Worm (Caenorhabditis elegans): ENCODE results near the gene F56D6.6.

DNA sequence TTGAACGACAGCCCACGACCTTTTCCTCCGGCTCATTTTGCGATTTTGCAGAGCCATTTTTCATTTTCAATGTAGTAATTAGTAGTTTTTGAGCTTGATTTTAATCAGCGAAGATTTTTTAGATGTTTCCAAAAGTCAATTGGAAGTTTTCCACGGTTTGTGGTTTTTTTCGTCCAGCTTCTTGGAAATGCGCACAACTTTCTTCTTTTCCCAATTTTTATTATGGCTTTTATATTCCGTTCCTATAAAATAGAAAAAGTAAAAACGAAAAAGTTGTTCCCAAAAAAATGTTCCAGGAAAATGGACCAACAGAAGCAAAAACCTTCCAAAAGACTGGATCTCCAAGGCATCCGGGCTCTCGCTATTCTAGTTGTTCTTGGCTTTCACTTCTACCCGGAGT lies 17.7 kb upstream of the F56D6.6 start, which contains the start of gene oac-22:
- TF ChIP-seq fkh-10 (GFP tag; optimal IDR thresholded peaks at IDR 0.05) (no peak), npax-4 (tag; optimal IDR thresholded peaks at IDR 0.05) (no peak), tbx-7 (tag; optimal IDR thresholded peaks at IDR 0.05) (no peak), fkh-6 (tag; optimal IDR thresholded peaks at IDR 0.05) (no peak), unc-86 (tag; optimal IDR thresholded peaks at IDR 0.05) (no peak), rnt-1 (tag; optimal IDR thresholded peaks at IDR 0.05) (no peak), K02D7.2 (tag; optimal IDR thresholded peaks at IDR 0.05) (no peak), nhr-11 (tag; optimal IDR thresholded peaks at IDR 0.05) (no peak)
